Fruit fly (Drosophila melanogaster) whole organism: Measurements from ENCODE around the gene CG42758.
A peak's percentile ranks its signal among the peaks of the same experiment; 100 is the strongest.

Source experiments
- CG8478 ChIP-seq: fragments of >200 bp; optimal IDR thresholded peaks from 2 replicates; lab custom pipeline; 2018; ENCODE audit warnings: inconsistent platforms
- Dll ChIP-seq: fragments of >200 bp; optimal IDR thresholded peaks from 2 replicates; lab custom pipeline; 2017
- EcR ChIP-seq, 2 experiments: fragments of >200 bp; optimal IDR thresholded peaks; 2 replicates each; lab custom pipeline; 2017; ENCODE audit warnings: missing biosample characterization in 2 of 2, missing genetic modification characterization in 2 of 2, missing genetic modification reagents in 2 of 2
- pan ChIP-seq: fragments of >200 bp; optimal IDR thresholded peaks from 2 replicates; lab custom pipeline; 2017
- psq ChIP-seq: fragments of >200 bp; optimal IDR thresholded peaks from 2 replicates; lab custom pipeline; 2017
- usp ChIP-seq: fragments of >200 bp; optimal IDR thresholded peaks from 2 replicates; lab custom pipeline; 2017; ENCODE audit warnings: missing biosample characterization, missing genetic modification characterization, mixed read lengths

Gene CG42758

DNA sequence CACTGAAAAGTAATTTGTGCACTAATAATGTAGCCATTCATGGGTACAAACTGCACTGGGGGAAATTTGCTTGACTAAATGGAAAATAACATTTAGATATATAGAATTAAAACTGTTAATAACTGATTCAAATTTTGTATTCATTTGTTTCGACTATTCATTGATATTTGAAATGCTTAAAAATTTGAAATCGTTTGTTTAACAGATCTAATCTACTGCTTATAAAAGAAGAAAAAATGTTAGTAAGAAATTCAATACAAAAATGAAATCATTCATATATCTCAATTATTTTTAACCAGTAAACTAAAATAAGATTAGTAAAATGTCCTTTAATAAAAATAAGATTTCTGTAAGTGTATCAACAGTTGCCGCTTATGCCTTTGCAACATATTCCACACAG is 8.7 kb downstream of the CG42758 start:
- TF ChIP-seq CG8478 (lab: Kevin White, UChicago) = no peak
- no peak for TF ChIP-seq pan (lab: Kevin White, UChicago)
- TF ChIP-seq usp = no peak
- no peak for TF ChIP-seq psq (lab: Kevin White, UChicago)
- TF ChIP-seq EcR (GFP tag; optimal IDR thresholded peaks at IDR 0.05; lab: Kevin White, UChicago) = no peak
- TF ChIP-seq Dll = no peak

- TF ChIP-seq usp (no peak), CG8478 (lab: Kevin White, UChicago) (peak; percentile 17), psq (lab: Kevin White, UChicago) (no peak), Dll (no peak), EcR (GFP tag; optimal IDR thresholded peaks at IDR 0.05; lab: Kevin White, UChicago) (no peak), pan (lab: Kevin White, UChicago) (no peak)
These were observed 11.7 kb downstream of the CG42758 start for dm6 chr3L:14578896-14579295.

- no peak for TF ChIP-seq EcR (GFP tag; optimal IDR thresholded peaks at IDR 0.05; lab: Kevin White, UChicago)
- TF ChIP-seq pan (lab: Kevin White, UChicago) = no peak
- no peak for TF ChIP-seq usp
- no peak for TF ChIP-seq psq (lab: Kevin White, UChicago)
- TF ChIP-seq Dll = no peak
- no peak for TF ChIP-seq CG8478 (lab: Kevin White, UChicago)
These were observed 13.1 kb downstream of the CG42758 start for dm6 chr3L:14580294-14580693.

dm6 chr3L:14582736-14583135 is 15.5 kb downstream of the CG42758 start:
- TF ChIP-seq psq (lab: Kevin White, UChicago) (no peak), CG8478 (lab: Kevin White, UChicago) (no peak), Dll (no peak), pan (lab: Kevin White, UChicago) (no peak), usp (no peak), EcR (GFP tag; optimal IDR thresholded peaks at IDR 0.05; lab: Kevin White, UChicago) (no peak)

DNA sequence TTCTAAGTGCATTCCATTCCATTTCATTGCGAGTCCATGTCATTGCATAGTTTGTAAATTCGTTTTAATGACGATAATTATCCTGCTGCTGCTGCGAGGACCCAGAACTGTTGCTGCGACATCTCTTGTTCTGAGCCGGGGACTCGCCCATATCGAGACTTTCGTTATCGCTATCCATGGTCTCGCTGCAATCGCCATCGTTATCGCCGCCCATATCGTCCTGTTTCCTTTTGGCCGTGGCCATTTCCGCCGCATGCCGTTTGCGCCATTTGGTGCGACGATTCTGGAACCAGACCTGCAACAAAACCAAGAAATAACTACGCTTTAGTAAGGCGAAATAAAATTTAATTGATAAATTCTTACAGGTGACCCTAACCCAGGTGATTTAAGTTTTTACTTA is 16.6 kb downstream of the CG42758 start:
- no peak for TF ChIP-seq EcR (GFP tag; optimal IDR thresholded peaks at IDR 0.05; lab: Kevin White, UChicago)

dm6 chr3L:14590964-14591363 is 23.7 kb downstream of the CG42758 start:
- TF ChIP-seq usp (no peak), CG8478 (lab: Kevin White, UChicago) (no peak), Dll (no peak), EcR (GFP tag; optimal IDR thresholded peaks at IDR 0.05; lab: Kevin White, UChicago) (no peak), psq (lab: Kevin White, UChicago) (no peak), pan (lab: Kevin White, UChicago) (no peak)

DNA sequence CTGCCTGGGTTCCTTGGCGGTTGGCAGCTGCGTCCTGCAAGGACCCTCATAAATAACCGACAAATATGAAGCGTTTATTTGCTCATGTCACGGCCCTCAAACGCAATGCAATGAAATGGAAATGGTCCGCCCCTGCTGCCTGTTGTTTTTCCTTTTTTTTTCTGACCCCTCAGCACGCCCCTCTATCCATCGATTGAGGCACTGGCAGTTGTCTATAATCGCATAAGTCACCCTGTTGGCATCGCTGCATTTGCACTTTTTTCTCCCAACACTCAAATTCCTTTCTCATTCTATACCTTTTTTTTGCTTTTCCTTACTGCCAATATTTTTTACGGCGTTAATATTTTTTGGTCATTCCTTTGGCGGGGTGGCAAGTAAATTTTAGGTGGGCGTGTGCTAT is 24.9 kb downstream of the CG42758 start:
- TF ChIP-seq EcR (GFP tag; optimal IDR thresholded peaks at IDR 0.05; lab: Kevin White, UChicago) = no peak
- no peak for TF ChIP-seq pan (lab: Kevin White, UChicago)
- TF ChIP-seq CG8478 (lab: Kevin White, UChicago) = no peak
- no peak for TF ChIP-seq Dll
- TF ChIP-seq psq (lab: Kevin White, UChicago) = no peak
- TF ChIP-seq usp = no peak

dm6 chr3L:14599503-14599902 is 32.3 kb downstream of the CG42758 start, which contains the start of gene HGTX:
HGTX (minus strand) TSS chr3L:14599540.
- TF ChIP-seq pan (lab: Kevin White, UChicago) (no peak), psq (lab: Kevin White, UChicago) (no peak)

- TF ChIP-seq pan (lab: Kevin White, UChicago) (no peak), psq (lab: Kevin White, UChicago) (no peak), usp (no peak), CG8478 (lab: Kevin White, UChicago) (no peak), EcR (GFP tag; optimal IDR thresholded peaks at IDR 0.05; lab: Kevin White, UChicago) (no peak), Dll (no peak)
These were observed 33.3 kb downstream of the CG42758 start for dm6 chr3L:14600570-14600969.

- TF ChIP-seq usp (no peak), Dll (no peak), CG8478 (lab: Kevin White, UChicago) (no peak), EcR (GFP tag; optimal IDR thresholded peaks at IDR 0.05; lab: Kevin White, UChicago) (no peak), pan (lab: Kevin White, UChicago) (no peak), psq (lab: Kevin White, UChicago) (no peak)
These were observed 35.9 kb downstream of the CG42758 start for dm6 chr3L:14603160-14603559.

- TF ChIP-seq CG8478 (lab: Kevin White, UChicago) = no peak
These were observed 38.1 kb downstream of the CG42758 start for dm6 chr3L:14605291-14605690.

- TF ChIP-seq CG8478 (lab: Kevin White, UChicago) (no peak), EcR (GFP tag; optimal IDR thresholded peaks at IDR 0.05; lab: Kevin White, UChicago) (no peak), Dll (no peak), psq (lab: Kevin White, UChicago) (no peak), pan (lab: Kevin White, UChicago) (no peak), usp (no peak)
These were observed 40.4 kb downstream of the CG42758 start for dm6 chr3L:14607620-14608019.

dm6 chr3L:14609138-14609729 is 42.0 kb downstream of the CG42758 start:
- TF ChIP-seq CG8478 (lab: Kevin White, UChicago) (no peak), EcR (GFP tag; optimal IDR thresholded peaks at IDR 0.05; lab: Kevin White, UChicago) (no peak), usp (no peak), pan (lab: Kevin White, UChicago) (no peak), psq (lab: Kevin White, UChicago) (no peak), Dll (no peak)
